Worm (Caenorhabditis elegans) whole organism, L2 larva: ENCODE results near the gene lin-14.

Experiments
- C34F6.9 ChIP-seq: fragments of 150-350 bp; optimal IDR thresholded peaks from 2 replicates; lab custom pipeline; 2014; ENCODE audit warnings: missing biosample characterization, missing genetic modification characterization
- F13H6.1 ChIP-seq: sonication (generic microtip); optimal IDR thresholded peaks from 2 replicates; lab custom pipeline; 2016; ENCODE audit warnings: missing genetic modification characterization, missing compliant biosample characterization
- alr-1 ChIP-seq: fragments of 150-350 bp; optimal IDR thresholded peaks from 2 replicates; lab custom pipeline; 2014; ENCODE audit warnings: missing biosample characterization, missing genetic modification characterization
- aly-2 ChIP-seq: fragments of 150-350 bp; optimal IDR thresholded peaks from 2 replicates; lab custom pipeline; 2014; ENCODE audit warnings: missing biosample characterization, missing genetic modification characterization
- blmp-1 ChIP-seq: sonication (generic microtip); optimal IDR thresholded peaks from 2 replicates; lab custom pipeline; 2017; ENCODE audit warnings: missing genetic modification characterization, mild to moderate bottlenecking, missing compliant biosample characterization, antibody characterized with exemption, moderate library complexity; ENCODE audit not compliant: insufficient read depth
- egl-27 ChIP-seq: sonication (generic microtip); optimal IDR thresholded peaks from 3 replicates; lab custom pipeline; 2017; ENCODE audit warnings: missing biosample characterization, missing genetic modification reagents, missing genetic modification characterization
- fos-1 ChIP-seq: fragments of 150-350 bp; optimal IDR thresholded peaks from 2 replicates; lab custom pipeline; 2014; ENCODE audit warnings: missing biosample characterization, missing genetic modification characterization
- nhr-6 ChIP-seq: fragments of 150-350 bp; optimal IDR thresholded peaks from 2 replicates; lab custom pipeline; 2014; ENCODE audit warnings: missing biosample characterization, missing genetic modification characterization

DNA sequence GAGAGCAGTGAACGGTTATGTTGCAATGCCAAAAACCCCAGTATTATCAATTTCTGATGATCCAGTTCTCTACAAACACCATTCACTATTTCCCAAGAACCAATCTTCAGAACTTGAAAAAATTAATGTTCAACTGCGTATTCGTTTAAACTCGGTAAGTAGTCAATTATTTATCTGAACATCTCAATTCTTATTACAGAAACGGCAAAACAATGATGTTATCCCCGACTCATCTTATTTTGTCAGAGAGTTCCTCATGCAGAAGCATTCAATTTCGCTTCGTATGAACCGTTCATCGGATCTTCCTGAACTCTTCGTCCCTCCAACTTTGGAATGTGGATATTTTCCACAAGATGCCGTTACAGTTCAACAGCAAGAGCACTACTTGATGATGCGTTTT is 58.3 kb downstream of the lin-14 start:
- TF ChIP-seq egl-27 (tag; lab: Kevin White, UChicago) (no peak), blmp-1 (tag; lab: Kevin White, UChicago) (no peak), alr-1 (tag; lab: Kevin White, UChicago) (no peak), nhr-6 (tag; lab: Kevin White, UChicago) (no peak), fos-1 (no peak), C34F6.9 (tag; lab: Kevin White, UChicago) (no peak), aly-2 (tag; lab: Kevin White, UChicago) (no peak), F13H6.1 (no peak)
